Fruit fly (Drosophila melanogaster): ENCODE results near the gene nkd.
A peak's percentile ranks its signal among the peaks of the same experiment; 100 is the strongest.

The nkd gene

dm6 chr3L:18996030-18996773, 49.0 kb downstream of the nkd start (continued):
- TF ChIP-seq Kr (GFP tag; optimal IDR thresholded peaks at IDR 0.05) (no peak), Lhr (GFP tag; optimal IDR thresholded peaks at IDR 0.05) (no peak), ranshi (GFP tag; IDR thresholded peaks at IDR 0.05) (peak; percentile 73; the same call in 1 of the 2 replicates), eyg (GFP tag; optimal IDR thresholded peaks at IDR 0.05) (peak; percentile 65), Antp (GFP tag; optimal IDR thresholded peaks at IDR 0.05) (peak; percentile 47), CG13424 (tag; optimal IDR thresholded peaks at IDR 0.05) (peak; percentile 50), YL-1 (GFP tag; optimal IDR thresholded peaks at IDR 0.05) (no peak), Side (GFP tag; optimal IDR thresholded peaks at IDR 0.05) (peak; percentile 16), CG10654 (GFP tag; optimal IDR thresholded peaks at IDR 0.05) (peak; percentile 19), CG12236 (GFP tag; optimal IDR thresholded peaks at IDR 0.05) (no peak), CG6272 (GFP tag; IDR thresholded peaks at IDR 0.05) (no peak), pho (GFP tag; optimal IDR thresholded peaks at IDR 0.05) (peak; percentile 76), bigmax (GFP tag; optimal IDR thresholded peaks at IDR 0.05) (peak; percentile 4), CG14441 (GFP tag; IDR thresholded peaks at IDR 0.05) (peak; percentile 74), CG3838 (GFP tag; optimal IDR thresholded peaks at IDR 0.05) (peak; percentile 29), CG33557 (GFP tag; optimal IDR thresholded peaks at IDR 0.05) (no peak), Dad (GFP tag; optimal IDR thresholded peaks at IDR 0.05) (peak; percentile 57), CG3726 (GFP tag; IDR thresholded peaks at IDR 0.05) (peak; percentile 54; the same call in 1 of the 3 replicates), CG11696 (GFP tag; IDR thresholded peaks at IDR 0.05) (peak; percentile 35; the same call in 1 of the 2 replicates), CG4730 (GFP tag; IDR thresholded peaks at IDR 0.05) (peak; percentile 34; the same call in 1 of the 2 replicates), CG43689 (GFP tag; IDR thresholded peaks at IDR 0.05) (no peak), CoRest (tag; optimal IDR thresholded peaks at IDR 0.05) (peak; percentile 85), CG16813 (GFP tag; IDR thresholded peaks at IDR 0.05; ENCODE audit: partially characterized antibody) (0 out of 3 replicates have a peak, but pooled peaks have one; percentile 16), Fer1 (GFP tag; optimal IDR thresholded peaks at IDR 0.05) (peak; percentile 23), sisA (GFP tag; IDR thresholded peaks at IDR 0.05) (peak; percentile 46), CG2116 (GFP tag; optimal IDR thresholded peaks at IDR 0.05) (no peak), pnt (GFP tag; optimal IDR thresholded peaks at IDR 0.05) (peak; percentile 60), hb (GFP tag; IDR thresholded peaks at IDR 0.05; ENCODE audit: partially characterized antibody) (no peak), lbe (GFP tag; optimal IDR thresholded peaks at IDR 0.05) (no peak), Nf-YB (GFP tag; optimal IDR thresholded peaks at IDR 0.05) (peak; percentile 55), wor (GFP tag; IDR thresholded peaks at IDR 0.05) (peak; percentile 27; the same call in 1 of the 2 replicates), CG7556 (GFP tag; optimal IDR thresholded peaks at IDR 0.05) (peak; percentile 91), chif (GFP tag; optimal IDR thresholded peaks at IDR 0.05) (peak; percentile 40 to 66), CG9727 (GFP tag; optimal IDR thresholded peaks at IDR 0.05) (peak; percentile 78), Ravus (GFP tag; IDR thresholded peaks at IDR 0.05) (no peak), CG15269 (tag; optimal IDR thresholded peaks at IDR 0.05) (peak; percentile 71), CG2712 (tag; optimal IDR thresholded peaks at IDR 0.05) (peak; percentile 63), Hsf (GFP tag; optimal IDR thresholded peaks at IDR 0.05) (peak; percentile 69), Meics (GFP tag; optimal IDR thresholded peaks at IDR 0.05) (peak; percentile 89), ftz-f1 (GFP tag; optimal IDR thresholded peaks at IDR 0.05) (peak; percentile 97), cas (GFP tag; IDR thresholded peaks at IDR 0.05) (no peak), CG12299 (tag; optimal IDR thresholded peaks at IDR 0.05) (no peak), TFAM (GFP tag; optimal IDR thresholded peaks at IDR 0.05) (no peak), CG4404 (GFP tag; IDR thresholded peaks at IDR 0.05) (peak; percentile 38; the same call in 1 of the 2 replicates), CG8388 (GFP tag; optimal IDR thresholded peaks at IDR 0.05) (peak; percentile 55), CG4328 (GFP tag; optimal IDR thresholded peaks at IDR 0.05) (peak; percentile 11), Ada2b (GFP tag; IDR thresholded peaks at IDR 0.05) (peak; percentile 73), CG9817 (tag; optimal IDR thresholded peaks at IDR 0.05) (peak; percentile 54), gcm2 (GFP tag; optimal IDR thresholded peaks at IDR 0.05) (no peak)
